Worm (Caenorhabditis elegans): ENCODE measurements around the gene ZK1236.1.

DNA sequence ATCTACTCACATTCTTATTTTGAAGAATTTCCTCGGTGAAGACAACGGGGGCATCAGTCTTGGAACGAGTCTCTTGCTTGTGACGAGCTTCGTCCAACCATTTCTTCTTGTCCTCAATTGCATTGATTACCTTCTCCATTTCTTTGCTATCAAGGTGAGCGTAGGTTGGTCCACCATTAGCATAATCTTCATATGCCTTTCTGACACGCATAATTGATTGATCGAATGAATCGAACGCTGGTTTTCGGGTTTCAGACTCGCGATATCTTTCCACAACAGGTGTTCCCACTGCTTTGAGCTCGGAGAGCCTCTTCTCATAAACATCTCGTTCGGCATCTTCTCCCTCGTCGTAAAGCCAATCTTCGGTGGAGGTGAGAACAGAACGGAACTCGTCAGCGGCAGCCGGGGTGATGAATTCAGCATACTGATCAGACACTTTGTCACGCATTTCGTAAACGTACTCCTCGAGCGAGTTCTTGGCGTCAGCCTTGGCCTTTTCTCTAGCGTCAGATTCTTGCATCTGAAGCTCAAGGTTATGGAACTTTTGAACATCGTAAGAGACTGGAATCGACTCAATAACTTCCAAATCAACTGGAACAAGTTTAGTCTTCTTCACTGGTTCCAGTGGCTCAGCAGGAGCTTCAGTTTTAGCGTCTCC is 15.5 kb downstream of the ZK1236.1 start:
- TF ChIP-seq nhr-90 (tag; optimal IDR thresholded peaks at IDR 0.05) (no peak), egl-18 (GFP tag; IDR thresholded peaks at IDR 0.05) (no peak), nfyb-1 (GFP tag; IDR thresholded peaks at IDR 0.05) (no peak), egrh-3 (GFP tag; IDR thresholded peaks at IDR 0.05) (no peak), unc-62 (GFP tag; optimal IDR thresholded peaks at IDR 0.05) (no peak), T07F8.4 (tag; optimal IDR thresholded peaks at IDR 0.05) (no peak), aptf-3 (GFP tag; IDR thresholded peaks at IDR 0.05) (no peak), F55B11.4 (tag; optimal IDR thresholded peaks at IDR 0.05; ENCODE audit: borderline replicate concordance, insufficient read depth) (peak; percentile 32), lir-1 (GFP tag; conservative IDR thresholded peaks at IDR 0.05) (no peak), ama-1 (optimal IDR thresholded peaks at IDR 0.05) (no peak), ama-1 (GFP tag; optimal IDR thresholded peaks at IDR 0.05) (no peak), unc-130 (GFP tag; optimal IDR thresholded peaks at IDR 0.05) (no peak)

Data from whole organism, young adult.